Worm (Caenorhabditis elegans) whole organism, L4 larva: Measurements from ENCODE around the gene rer-1.

Experiments
- ZK546.5 ChIP-seq, 2 experiments: sonication (generic microtip); optimal IDR thresholded peaks; 2 replicates each; lab custom pipeline; 2017; ENCODE audit warnings: missing biosample characterization in 2 of 2, missing genetic modification characterization in 2 of 2
- ama-1 ChIP-seq: fragments of 150-350 bp; optimal IDR thresholded peaks from 2 replicates; lab custom pipeline; 2014; ENCODE audit warnings: inconsistent platforms, mixed read lengths
- arid-1 ChIP-seq: fragments of 200-800 bp; sonication (Bioruptor generic); conservative IDR thresholded peaks from 2 replicates; pipeline ENCODE4 v1.3.6; 2022; ENCODE audit warnings: missing genetic modification reagents, missing genetic modification characterization, missing compliant biosample characterization
- daf-8 ChIP-seq: fragments of 200-800 bp; sonication (Bioruptor generic); IDR thresholded peaks from 2 replicates; pipeline ENCODE4 v1.3.6; 2022; ENCODE audit warnings: missing genetic modification characterization, missing compliant biosample characterization
- dmd-8 ChIP-seq: fragments of 200-800 bp; sonication (Bioruptor generic); IDR thresholded peaks from 2 replicates; pipeline ENCODE4 v1.3.6; 2022; ENCODE audit warnings: missing genetic modification characterization, missing compliant biosample characterization
- nhr-28 ChIP-seq: fragments of 150-350 bp; optimal IDR thresholded peaks from 2 replicates; lab custom pipeline; 2014; ENCODE audit warnings: missing biosample characterization, missing genetic modification characterization
- nhr-6 ChIP-seq: fragments of 150-350 bp; optimal IDR thresholded peaks from 2 replicates; lab custom pipeline; 2014; ENCODE audit warnings: missing biosample characterization, missing genetic modification characterization
- nhr-77 ChIP-seq: fragments of 150-350 bp; optimal IDR thresholded peaks from 2 replicates; lab custom pipeline; 2014; ENCODE audit warnings: missing biosample characterization, missing genetic modification characterization
- unc-62 ChIP-seq, 3 experiments: fragments of 150-350 bp in 1 of 3; sonication (generic microtip); optimal IDR thresholded peaks in 2 of 3; peaks in 1 of 3; 1 replicate in 1 of 3; 2 replicates in 2 of 3; lab custom pipeline; 2014 to 2017; ENCODE audit warnings: missing biosample characterization in 3 of 3, missing genetic modification characterization in 3 of 3, missing genetic modification reagents in 3 of 3, missing genotype in 1 of 3
- zag-1 ChIP-seq: fragments of 150-350 bp; optimal IDR thresholded peaks from 2 replicates; lab custom pipeline; 2014; ENCODE audit warnings: missing biosample characterization, missing genetic modification characterization

ce11 chrII:8794072-8794471 is 17.1 kb upstream of the rer-1 start, which contains the start of gene F07H5.7:
- no peak for TF ChIP-seq zag-1 (tag; lab: Kevin White, UChicago)
- TF ChIP-seq nhr-77 (tag; lab: Kevin White, UChicago) = no peak
- TF ChIP-seq arid-1 (GFP tag; lab: Robert Waterston, UW) = no peak
- TF ChIP-seq ama-1 = no peak
- no peak for TF ChIP-seq dmd-8 (GFP tag; lab: Robert Waterston, UW)
- no peak for TF ChIP-seq unc-62 (GFP tag; optimal IDR thresholded peaks at IDR 0.05 in 1 of 2; lab: Kevin White, UChicago)
- TF ChIP-seq unc-62 (tag; optimal IDR thresholded peaks at IDR 0.05; lab: Kevin White, UChicago) = no peak
- no peak for TF ChIP-seq nhr-28 (tag; lab: Kevin White, UChicago)
- TF ChIP-seq daf-8 (GFP tag; lab: Robert Waterston, UW) = no peak
- no peak for TF ChIP-seq nhr-6 (tag; lab: Kevin White, UChicago)
- no peak for TF ChIP-seq ZK546.5 (tag; optimal IDR thresholded peaks at IDR 0.05; lab: Kevin White, UChicago)
